Fruit fly (Drosophila melanogaster) whole organism, wandering third instar larva: ENCODE measurements around the gene CG4465.
A peak's percentile ranks its signal among the peaks of the same experiment; 100 is the strongest.

Source experiments
- Abd-B ChIP-seq: fragments of >200 bp; optimal IDR thresholded peaks from 2 replicates; lab custom pipeline; 2017; ENCODE audit warnings: missing biosample characterization, missing genetic modification characterization
- CG32264 ChIP-seq: fragments of 200-800 bp; sonication (Bioruptor generic); optimal IDR thresholded peaks from 2 replicates; lab custom pipeline; 2016; ENCODE audit warnings: missing biosample characterization, missing genetic modification characterization
- CG9705 ChIP-seq: fragments of 200-800 bp; sonication (Bioruptor generic); optimal IDR thresholded peaks from 2 replicates; lab custom pipeline; 2018; ENCODE audit warnings: missing biosample characterization, mild to moderate bottlenecking, missing genetic modification characterization
- CrebA ChIP-seq: fragments of 200-800 bp; sonication (Bioruptor generic); optimal IDR thresholded peaks from 2 replicates; lab custom pipeline; 2016; ENCODE audit warnings: missing biosample characterization, mild to moderate bottlenecking, missing genetic modification characterization, borderline replicate concordance
- Dfd ChIP-seq: fragments of >200 bp; optimal IDR thresholded peaks from 2 replicates; lab custom pipeline; 2017; ENCODE audit warnings: missing biosample characterization, missing genetic modification characterization
- Dif ChIP-seq: fragments of 200-275, 200-300 bp; sonication (Bioruptor generic); optimal IDR thresholded peaks from 2 replicates; lab custom pipeline; 2018; ENCODE audit warnings: missing biosample characterization, missing genetic modification characterization; ENCODE audit not compliant: partially characterized antibody
- GATAd ChIP-seq: sonication (Bioruptor generic); optimal IDR thresholded peaks from 2 replicates; lab custom pipeline; 2016; ENCODE audit warnings: missing biosample characterization, missing genetic modification characterization
- HLH106 ChIP-seq: fragments of 200-800 bp; optimal IDR thresholded peaks from 3 replicates; lab custom pipeline; 2019; ENCODE audit warnings: missing biosample characterization, mild to moderate bottlenecking, missing genetic modification characterization, moderate library complexity
- Hnf4 ChIP-seq: fragments of 200-800 bp; sonication (Bioruptor generic); optimal IDR thresholded peaks from 2 replicates; lab custom pipeline; 2016; ENCODE audit warnings: missing biosample characterization, mild to moderate bottlenecking, missing genetic modification characterization
- Hr78 ChIP-seq: fragments of >200 bp; optimal IDR thresholded peaks from 2 replicates; lab custom pipeline; 2017; ENCODE audit warnings: missing biosample characterization, missing genetic modification characterization
- Hr83 ChIP-seq: fragments of 200-300 bp; sonication (Bioruptor generic); optimal IDR thresholded peaks from 2 replicates; lab custom pipeline; 2016; ENCODE audit warnings: missing biosample characterization, mild to moderate bottlenecking, missing genetic modification characterization, moderate library complexity; ENCODE audit not compliant: poor library complexity, severe bottlenecking
- Jra ChIP-seq: sonication (Bioruptor generic); optimal IDR thresholded peaks from 2 replicates; lab custom pipeline; 2016; ENCODE audit warnings: missing biosample characterization, missing genetic modification characterization
- Mio ChIP-seq: sonication (Bioruptor generic); optimal IDR thresholded peaks from 2 replicates; lab custom pipeline; 2016; ENCODE audit warnings: missing biosample characterization, missing genetic modification characterization
- Myc ChIP-seq: fragments of >200 bp; optimal IDR thresholded peaks from 2 replicates; lab custom pipeline; 2017
- N ChIP-seq: fragments of >200 bp; optimal IDR thresholded peaks from 2 replicates; lab custom pipeline; 2018; ENCODE audit warnings: missing biosample characterization, missing external identifiers, missing genetic modification characterization
- OdsH ChIP-seq: fragments of 200-800 bp; sonication (Bioruptor generic); optimal IDR thresholded peaks from 2 replicates; lab custom pipeline; 2016; ENCODE audit warnings: missing biosample characterization, mild to moderate bottlenecking, missing genetic modification characterization
- Rel ChIP-seq, 2 experiments: fragments of 200-800 bp; sonication (Bioruptor generic) in 1 of 2; optimal IDR thresholded peaks; 2 replicates in 1 of 2; 3 replicates in 1 of 2; lab custom pipeline; 2016 to 2019; ENCODE audit warnings: mild to moderate bottlenecking in 2 of 2, missing biosample characterization in 2 of 2, missing genetic modification characterization in 2 of 2, moderate library complexity in 1 of 2
- Sp1 ChIP-seq: fragments of 200-800 bp; sonication (Bioruptor generic); optimal IDR thresholded peaks from 3 replicates; lab custom pipeline; 2019; ENCODE audit warnings: missing biosample characterization, mild to moderate bottlenecking, missing genetic modification characterization, moderate library complexity
- Vsx2 ChIP-seq: fragments of 200-300, 225-300 bp; sonication (Bioruptor generic); optimal IDR thresholded peaks from 2 replicates; lab custom pipeline; 2018; ENCODE audit warnings: missing biosample characterization, missing genetic modification characterization; ENCODE audit not compliant: partially characterized antibody
- br ChIP-seq: fragments of 200-800 bp; sonication (Bioruptor generic); optimal IDR thresholded peaks from 2 replicates; lab custom pipeline; 2016; ENCODE audit warnings: missing biosample characterization, missing genetic modification characterization
- dl ChIP-seq, 2 experiments: fragments of 175-275, 200-275 bp in 1 of 2; fragments of 200-275 bp in 1 of 2; sonication (Bioruptor generic); optimal IDR thresholded peaks; lab custom pipeline; 2018; ENCODE audit warnings: mild to moderate bottlenecking in 2 of 2, missing biosample characterization in 2 of 2, missing genetic modification characterization in 2 of 2, moderate library complexity in 2 of 2; ENCODE audit not compliant: partially characterized antibody in 2 of 2, insufficient read depth in 1 of 2
- dsf ChIP-seq: sonication (Bioruptor generic); optimal IDR thresholded peaks from 2 replicates; lab custom pipeline; 2016; ENCODE audit warnings: missing biosample characterization, missing genetic modification characterization, borderline replicate concordance
- ey ChIP-seq: fragments of 200-800 bp; sonication (Bioruptor generic); optimal IDR thresholded peaks from 2 replicates; lab custom pipeline; 2016; ENCODE audit warnings: missing biosample characterization, missing genetic modification characterization
- fru ChIP-seq: fragments of 200-800 bp; sonication (Bioruptor generic); optimal IDR thresholded peaks from 3 replicates; lab custom pipeline; 2016; ENCODE audit warnings: missing biosample characterization, mild to moderate bottlenecking, missing genetic modification characterization
- h ChIP-seq: fragments of 200-800 bp; sonication (Bioruptor generic); optimal IDR thresholded peaks from 3 replicates; lab custom pipeline; 2016; ENCODE audit warnings: missing biosample characterization, mild to moderate bottlenecking, missing genetic modification characterization
- jim ChIP-seq: fragments of 175-275, 200-325 bp; sonication (Bioruptor generic); optimal IDR thresholded peaks from 2 replicates; lab custom pipeline; 2016; ENCODE audit warnings: missing biosample characterization, mild to moderate bottlenecking, missing genetic modification characterization
- lola ChIP-seq: fragments of >200 bp; optimal IDR thresholded peaks from 2 replicates; lab custom pipeline; 2017; ENCODE audit warnings: missing biosample characterization, missing genetic modification characterization
- pan ChIP-seq: fragments of >200 bp; optimal IDR thresholded peaks from 2 replicates; lab custom pipeline; 2017
- psq ChIP-seq: fragments of 200-800 bp; sonication (Bioruptor generic); optimal IDR thresholded peaks from 3 replicates; lab custom pipeline; 2017; ENCODE audit warnings: missing biosample characterization, mild to moderate bottlenecking, missing genetic modification characterization, moderate library complexity
- rgr ChIP-seq: fragments of 200-800 bp; sonication (Bioruptor generic); optimal IDR thresholded peaks from 3 replicates; lab custom pipeline; 2016; ENCODE audit warnings: missing biosample characterization, mild to moderate bottlenecking, missing genetic modification characterization
- sage ChIP-seq: fragments of 200-800 bp; sonication (Bioruptor generic); optimal IDR thresholded peaks from 2 replicates; lab custom pipeline; 2016; ENCODE audit warnings: missing biosample characterization, mild to moderate bottlenecking, missing genetic modification characterization
- sv ChIP-seq: fragments of 200-800 bp; sonication (Bioruptor generic); optimal IDR thresholded peaks from 3 replicates; lab custom pipeline; 2016; ENCODE audit warnings: missing biosample characterization, missing genetic modification characterization
- tai ChIP-seq: sonication (Bioruptor generic); optimal IDR thresholded peaks from 2 replicates; lab custom pipeline; 2016; ENCODE audit warnings: missing biosample characterization, missing genetic modification characterization
- usp ChIP-seq: fragments of >200 bp; optimal IDR thresholded peaks from 2 replicates; lab custom pipeline; 2017; ENCODE audit warnings: missing biosample characterization, missing genetic modification characterization
- woc ChIP-seq: sonication (Bioruptor generic); optimal IDR thresholded peaks from 2 replicates; lab custom pipeline; 2016; ENCODE audit warnings: missing biosample characterization, mild to moderate bottlenecking, missing genetic modification characterization

The CG4465 gene

DNA sequence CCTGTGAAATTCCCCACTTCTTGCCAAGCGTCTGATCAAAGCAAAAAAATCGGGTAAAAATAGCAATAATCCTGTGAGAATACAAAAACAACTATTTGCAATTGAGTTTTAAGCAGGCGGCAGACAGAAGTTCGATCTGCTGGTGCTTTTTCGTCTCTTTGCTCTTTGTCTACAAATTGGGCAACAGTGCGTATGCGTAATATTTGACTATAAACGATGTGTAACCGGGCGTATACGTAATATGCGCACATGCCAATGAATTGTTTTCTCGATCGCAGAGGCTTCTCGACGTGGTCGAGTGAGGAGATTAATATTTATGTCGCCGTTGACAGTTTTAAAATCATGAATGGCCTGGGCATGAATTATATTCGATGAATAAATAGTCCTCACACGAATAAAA lies 22.3 kb downstream of the CG4465 start:
- TF ChIP-seq Hr78 (GFP tag; lab: Kevin White, UChicago), result no peak
- no peak for TF ChIP-seq CG32264 (GFP tag; lab: Kevin White, UChicago)
- no peak for TF ChIP-seq Myc
- TF ChIP-seq CrebA (GFP tag; lab: Kevin White, UChicago), result no peak
- TF ChIP-seq Dfd (GFP tag; lab: Kevin White, UChicago), result no peak
- no peak for TF ChIP-seq Sp1 (GFP tag; lab: Kevin White, UChicago)
- TF ChIP-seq sage (GFP tag; lab: Kevin White, UChicago), result no peak
- TF ChIP-seq tai (GFP tag; lab: Kevin White, UChicago), result no peak
- no peak for TF ChIP-seq usp (GFP tag; lab: Kevin White, UChicago)
- no peak for TF ChIP-seq Hnf4
- TF ChIP-seq pan (lab: Kevin White, UChicago), result no peak
- TF ChIP-seq ey (GFP tag; lab: Kevin White, UChicago), result no peak
- no peak for TF ChIP-seq Rel (GFP tag; optimal IDR thresholded peaks at IDR 0.05; lab: Kevin White, UChicago)
- no peak for TF ChIP-seq Rel (tag; optimal IDR thresholded peaks at IDR 0.05; lab: Kevin White, UChicago)
- no peak for TF ChIP-seq Jra (GFP tag; lab: Kevin White, UChicago)
- TF ChIP-seq Vsx2 (GFP tag; lab: Kevin White, UChicago), result no peak
- no peak for TF ChIP-seq CG9705 (GFP tag; lab: Kevin White, UChicago)
- TF ChIP-seq Hr83 (GFP tag; lab: Kevin White, UChicago), result no peak

DNA sequence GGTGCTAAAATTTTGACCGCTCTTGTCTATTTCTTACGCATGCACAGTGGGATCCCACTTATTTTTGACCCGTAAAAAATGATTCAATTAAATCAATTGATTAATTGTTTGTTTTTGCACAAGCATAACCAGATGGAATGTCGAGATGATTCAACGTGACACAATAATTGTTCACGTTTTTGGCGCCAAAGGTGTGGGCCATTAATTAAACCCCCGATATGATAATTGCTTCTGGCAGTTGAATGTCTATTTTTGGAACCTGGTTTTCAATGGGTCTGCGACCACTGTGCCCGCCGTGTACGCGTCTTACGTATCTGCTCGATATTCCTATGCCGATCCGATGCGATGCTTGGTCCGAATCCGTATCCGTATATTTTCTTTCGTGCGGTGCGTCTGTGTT lies 25.6 kb downstream of the CG4465 start:
- no peak for TF ChIP-seq rgr
- no peak for TF ChIP-seq CrebA (GFP tag; lab: Kevin White, UChicago)
- TF ChIP-seq dsf, result no peak
- TF ChIP-seq sage (GFP tag; lab: Kevin White, UChicago), result no peak
- no peak for TF ChIP-seq GATAd
- TF ChIP-seq Dfd (GFP tag; lab: Kevin White, UChicago), result no peak
- TF ChIP-seq Vsx2 (GFP tag; lab: Kevin White, UChicago), result no peak
- no peak for TF ChIP-seq Mio (GFP tag; lab: Kevin White, UChicago)
- no peak for TF ChIP-seq tai (GFP tag; lab: Kevin White, UChicago)
- peak; percentile 44 for TF ChIP-seq sv (GFP tag; lab: Kevin White, UChicago)
- TF ChIP-seq fru (GFP tag; lab: Kevin White, UChicago), result peak; percentile 5
- no peak for TF ChIP-seq HLH106 (tag; lab: Kevin White, UChicago)
- TF ChIP-seq lola (GFP tag; lab: Kevin White, UChicago), result no peak
- no peak for TF ChIP-seq N
- TF ChIP-seq h (GFP tag; lab: Kevin White, UChicago), result peak; percentile 18
- TF ChIP-seq OdsH (GFP tag; lab: Kevin White, UChicago), result no peak
- TF ChIP-seq ey (GFP tag; lab: Kevin White, UChicago), result no peak
- no peak for TF ChIP-seq psq
- TF ChIP-seq Jra (GFP tag; lab: Kevin White, UChicago), result no peak

dm6 chr3R:19891363-19891762 lies 26.3 kb downstream of the CG4465 start:
- TF ChIP-seq dl (GFP tag; optimal IDR thresholded peaks at IDR 0.05; lab: Kevin White, UChicago; ENCODE audit: insufficient read depth in 1 of 2, partially characterized antibody in 2 of 2) (no peak), CrebA (GFP tag; lab: Kevin White, UChicago) (no peak), N (no peak), rgr (no peak), Sp1 (GFP tag; lab: Kevin White, UChicago) (no peak), h (GFP tag; lab: Kevin White, UChicago) (no peak), HLH106 (tag; lab: Kevin White, UChicago) (no peak), usp (GFP tag; lab: Kevin White, UChicago) (no peak)

DNA sequence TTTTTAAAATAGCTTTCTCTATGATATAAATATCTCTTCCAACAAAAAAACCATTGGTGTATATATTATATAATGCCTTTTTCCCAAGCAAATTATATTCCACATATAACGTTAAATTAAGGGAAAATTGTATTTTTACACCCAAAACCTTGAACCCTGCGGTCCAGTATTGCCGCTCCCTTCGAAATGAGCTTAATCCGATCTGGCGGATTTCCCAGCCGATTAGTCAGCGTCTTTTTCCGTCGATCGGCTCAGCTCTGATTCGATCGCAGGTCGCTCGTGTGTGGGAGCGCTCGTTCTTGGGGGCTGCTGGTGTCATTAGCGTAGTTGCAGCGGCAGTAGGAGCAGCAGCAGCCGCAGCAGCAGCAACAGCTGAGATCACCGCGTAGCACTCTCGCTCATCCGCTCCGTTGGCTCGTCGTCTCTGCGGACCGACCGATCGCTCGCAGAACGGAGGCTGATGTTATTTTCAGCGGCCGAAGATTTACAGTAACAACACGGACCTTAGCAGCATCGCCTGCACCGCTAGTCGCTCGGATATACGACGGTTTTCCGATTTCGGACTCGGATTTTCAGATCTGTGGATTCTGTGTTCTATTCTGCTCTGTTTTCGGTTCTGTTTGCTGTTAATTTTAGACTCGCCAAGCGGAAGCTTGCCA lies 27.2 kb downstream of the CG4465 start, which contains the start of gene CG4733:
Gene CG4733, plus strand, starts transcription at position 350 of the 659 bp plus-strand sequence.
- TF ChIP-seq sv (GFP tag; lab: Kevin White, UChicago), result no peak
- peak; percentile 32 for TF ChIP-seq Dif (GFP tag; lab: Kevin White, UChicago)
- no peak for TF ChIP-seq lola (GFP tag; lab: Kevin White, UChicago)
- no peak for TF ChIP-seq jim (GFP tag; lab: Kevin White, UChicago)
- TF ChIP-seq Sp1 (GFP tag; lab: Kevin White, UChicago), result no peak
- TF ChIP-seq Jra (GFP tag; lab: Kevin White, UChicago), result no peak
- TF ChIP-seq Abd-B, result no peak
- no peak for TF ChIP-seq Mio (GFP tag; lab: Kevin White, UChicago)
- no peak for TF ChIP-seq br (GFP tag; lab: Kevin White, UChicago)
- TF ChIP-seq HLH106 (tag; lab: Kevin White, UChicago), result no peak
- peak in 1 of 2 experiments; percentile 50 for TF ChIP-seq dl (GFP tag; optimal IDR thresholded peaks at IDR 0.05; lab: Kevin White, UChicago; ENCODE audit: insufficient read depth in 1 of 2, partially characterized antibody in 2 of 2)
- TF ChIP-seq fru (GFP tag; lab: Kevin White, UChicago), result peak; percentile 56
- TF ChIP-seq Vsx2 (GFP tag; lab: Kevin White, UChicago), result no peak
- peak; percentile 32 for TF ChIP-seq woc (GFP tag; lab: Kevin White, UChicago)
- TF ChIP-seq GATAd, result no peak
- TF ChIP-seq Hnf4, result no peak
- TF ChIP-seq sage (GFP tag; lab: Kevin White, UChicago), result no peak
- no peak for TF ChIP-seq Rel (GFP tag; optimal IDR thresholded peaks at IDR 0.05; lab: Kevin White, UChicago)
- TF ChIP-seq Rel (tag; optimal IDR thresholded peaks at IDR 0.05; lab: Kevin White, UChicago), result no peak
- no peak for TF ChIP-seq CrebA (GFP tag; lab: Kevin White, UChicago)
- TF ChIP-seq CG32264 (GFP tag; lab: Kevin White, UChicago), result no peak
- TF ChIP-seq Myc, result peak; percentile 98
- no peak for TF ChIP-seq Hr83 (GFP tag; lab: Kevin White, UChicago)
- TF ChIP-seq h (GFP tag; lab: Kevin White, UChicago), result no peak
- TF ChIP-seq Hr78 (GFP tag; lab: Kevin White, UChicago), result no peak
- no peak for TF ChIP-seq usp (GFP tag; lab: Kevin White, UChicago)
- TF ChIP-seq, all 38 proteins: peak for 5
